Worm (Caenorhabditis elegans) whole organism, midembryonic: ENCODE results near the gene C34D10.5.

ENCODE experiments used
- T22C8.4 ChIP-seq: fragments of 200-800 bp; sonication (Bioruptor generic); IDR thresholded peaks from 2 replicates; pipeline ENCODE4 v1.3.6; 2022; ENCODE audit warnings: missing genetic modification characterization, missing compliant biosample characterization
- cog-1 ChIP-seq: sonication (generic microtip); optimal IDR thresholded peaks from 2 replicates; lab custom pipeline; 2016; ENCODE audit warnings: missing genetic modification characterization, missing compliant biosample characterization
- flt-1 ChIP-seq: fragments of 200-800 bp; sonication (Bioruptor generic); IDR thresholded peaks from 2 replicates; pipeline ENCODE4 v1.3.6; 2022; ENCODE audit warnings: missing genetic modification characterization, missing compliant biosample characterization
- med-1 ChIP-seq: sonication (generic microtip); optimal IDR thresholded peaks from 2 replicates; lab custom pipeline; 2017; ENCODE audit warnings: missing genetic modification characterization, mild to moderate bottlenecking, missing compliant biosample characterization, antibody characterized with exemption, missing genetic modification reagents; ENCODE audit not compliant: insufficient read depth
- ref-1 ChIP-seq: fragments of 200-800 bp; sonication (Bioruptor generic); conservative IDR thresholded peaks from 2 replicates; pipeline ENCODE4 v1.3.6; 2022; ENCODE audit warnings: missing genetic modification reagents, missing genetic modification characterization, missing compliant biosample characterization
- tab-1 ChIP-seq: fragments of 200-800 bp; sonication (Bioruptor generic); IDR thresholded peaks from 2 replicates; pipeline ENCODE4 v1.3.6; 2022; ENCODE audit warnings: missing genetic modification characterization, missing compliant biosample characterization
- ztf-23 ChIP-seq: fragments of 200-800 bp; sonication (Bioruptor generic); IDR thresholded peaks from 2 replicates; pipeline ENCODE4 v1.3.6; 2022; ENCODE audit warnings: missing genetic modification reagents, missing genetic modification characterization, missing compliant biosample characterization
- ztf-29 ChIP-seq: fragments of 200-800 bp; sonication (Bioruptor generic); IDR thresholded peaks from 2 replicates; pipeline ENCODE4 v1.3.6; 2022; ENCODE audit warnings: missing genetic modification reagents, missing genetic modification characterization, missing compliant biosample characterization

DNA sequence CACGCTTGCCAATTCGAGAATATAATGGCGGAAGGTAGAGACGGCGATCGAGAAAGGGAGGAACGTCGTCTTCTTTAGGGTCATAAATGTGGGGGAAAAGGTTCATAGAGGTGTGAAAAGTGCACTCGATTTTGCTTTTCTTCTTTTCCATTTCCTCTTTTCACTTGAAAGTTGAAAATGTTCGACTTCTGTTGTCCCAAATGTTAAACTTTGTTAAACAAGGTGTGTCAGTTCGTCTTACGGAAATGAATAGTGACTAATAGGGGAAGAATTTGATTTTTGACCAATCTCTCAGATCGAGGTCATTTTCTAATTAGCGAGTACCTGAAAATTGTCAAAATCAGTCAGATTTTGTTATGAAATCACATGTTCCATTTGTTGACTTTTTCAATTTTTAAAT is 13.0 kb upstream of the C34D10.5 start:
- TF ChIP-seq ref-1 (GFP tag; lab: Robert Waterston, UW): no peak
- no peak for TF ChIP-seq tab-1 (GFP tag; lab: Robert Waterston, UW)
- TF ChIP-seq med-1 (GFP tag; lab: Kevin White, UChicago): no peak
- no peak for TF ChIP-seq T22C8.4 (GFP tag; lab: Robert Waterston, UW)
- TF ChIP-seq ztf-29 (GFP tag; lab: Robert Waterston, UW): no peak
- TF ChIP-seq ztf-23 (GFP tag; lab: Robert Waterston, UW): no peak
- no peak for TF ChIP-seq flt-1 (GFP tag; lab: Robert Waterston, UW)
- TF ChIP-seq cog-1: no peak
